Fruit fly (Drosophila melanogaster) whole organism, embryonic: ENCODE results near the gene Glg1.
A peak's percentile ranks its signal among the peaks of the same experiment; 100 is the strongest.

Experiments
- BtbVII ChIP-seq: fragments of 200-800 bp; sonication (Bioruptor generic); optimal IDR thresholded peaks from 3 replicates; lab custom pipeline; 2017; ENCODE audit warnings: missing biosample characterization, mild to moderate bottlenecking, missing genetic modification characterization
- CG12744 ChIP-seq: fragments of 200-800 bp; sonication (Bioruptor generic); optimal IDR thresholded peaks from 2 replicates; lab custom pipeline; 2016; ENCODE audit warnings: missing biosample characterization, missing genetic modification characterization
- CG13775 ChIP-seq: fragments of 200-800 bp; sonication (Bioruptor generic); optimal IDR thresholded peaks from 3 replicates; lab custom pipeline; 2017; ENCODE audit warnings: missing biosample characterization, mild to moderate bottlenecking, missing genetic modification characterization
- CG14441 ChIP-seq: fragments of 200-800 bp; sonication (Bioruptor generic); IDR thresholded peaks from 2 replicates; pipeline ENCODE4 v1.3.6; 2022; ENCODE audit warnings: missing biosample characterization, missing genetic modification characterization
- CG1602 ChIP-seq: fragments of 200-800 bp; sonication (Bioruptor generic); optimal IDR thresholded peaks from 3 replicates; lab custom pipeline; 2016; ENCODE audit warnings: missing biosample characterization, missing genetic modification characterization
- CG16815 ChIP-seq: fragments of 200-800 bp; sonication (Bioruptor generic); optimal IDR thresholded peaks from 3 replicates; lab custom pipeline; 2017; ENCODE audit warnings: missing biosample characterization, mild to moderate bottlenecking, missing genetic modification characterization
- CG17385 ChIP-seq: fragments of 200-800 bp; sonication (Bioruptor generic); optimal IDR thresholded peaks from 3 replicates; lab custom pipeline; 2018; ENCODE audit warnings: missing biosample characterization, mild to moderate bottlenecking, missing genetic modification characterization
- CG17612 ChIP-seq: fragments of 200-800 bp; sonication (Bioruptor generic); IDR thresholded peaks from 2 replicates; pipeline ENCODE4 v1.3.6; 2022; ENCODE audit warnings: missing biosample characterization, missing genetic modification characterization
- CG33557 ChIP-seq: fragments of 200-800 bp; sonication (Bioruptor generic); optimal IDR thresholded peaks from 2 replicates; lab custom pipeline; 2019; ENCODE audit warnings: missing biosample characterization, mild to moderate bottlenecking, missing genetic modification characterization, moderate library complexity
- CG3847 ChIP-seq: fragments of 200-800 bp; sonication (Bioruptor generic); IDR thresholded peaks from 2 replicates; pipeline ENCODE4 v1.3.6; 2022; ENCODE audit warnings: missing biosample characterization, missing genetic modification characterization
- CG42726 ChIP-seq: fragments of 200-800 bp; sonication (Bioruptor generic); IDR thresholded peaks from 2 replicates; pipeline ENCODE4 v1.3.6; 2022; ENCODE audit warnings: missing biosample characterization, missing genetic modification characterization; ENCODE audit not compliant: partially characterized antibody
- CG4820 ChIP-seq: fragments of 200-800 bp; sonication (Bioruptor generic); optimal IDR thresholded peaks from 3 replicates; lab custom pipeline; 2016; ENCODE audit warnings: missing biosample characterization, missing genetic modification characterization
- CG4854 ChIP-seq: fragments of 200-800 bp; sonication (Bioruptor generic); optimal IDR thresholded peaks from 2 replicates; lab custom pipeline; 2016; ENCODE audit warnings: missing biosample characterization, missing genetic modification characterization, inconsistent platforms
- CG6765 ChIP-seq: fragments of 200-800 bp; sonication (Bioruptor generic); optimal IDR thresholded peaks from 3 replicates; lab custom pipeline; 2017; ENCODE audit warnings: missing biosample characterization, mild to moderate bottlenecking, missing genetic modification characterization
- CG7372 ChIP-seq: fragments of 200-800 bp; sonication (Bioruptor generic); IDR thresholded peaks from 2 replicates; pipeline ENCODE4 v1.3.6; 2022; ENCODE audit warnings: missing biosample characterization, missing genetic modification characterization
- CG7963 ChIP-seq: fragments of 200-800 bp; sonication (Bioruptor generic); IDR thresholded peaks from 3 replicates; pipeline ENCODE4 v1.3.6; 2022; ENCODE audit warnings: missing biosample characterization, missing genetic modification characterization; ENCODE audit not compliant: partially characterized antibody
- CG9876 ChIP-seq: fragments of 200-800 bp; sonication (Bioruptor generic); optimal IDR thresholded peaks from 2 replicates; lab custom pipeline; 2016; ENCODE audit warnings: missing biosample characterization, missing genetic modification characterization
- CHES-1-like ChIP-seq: fragments of 200-800 bp; sonication (Bioruptor generic); optimal IDR thresholded peaks from 2 replicates; lab custom pipeline; 2016; ENCODE audit warnings: missing biosample characterization, missing genetic modification characterization
- CrebB ChIP-seq: fragments of 200-800 bp; sonication (Bioruptor generic); optimal IDR thresholded peaks from 3 replicates; lab custom pipeline; 2018; ENCODE audit warnings: missing biosample characterization, mild to moderate bottlenecking, missing genetic modification characterization
- Dll ChIP-seq: fragments of 200-800 bp; sonication (Bioruptor generic); IDR thresholded peaks from 4 replicates; pipeline ENCODE4 v1.3.6; 2022; ENCODE audit warnings: missing biosample characterization, missing genetic modification characterization; ENCODE audit not compliant: partially characterized antibody
- Fer2 ChIP-seq: fragments of 200-800 bp; sonication (Bioruptor generic); optimal IDR thresholded peaks from 2 replicates; lab custom pipeline; 2018; ENCODE audit warnings: missing biosample characterization, mild to moderate bottlenecking, missing genetic modification characterization, moderate library complexity
- Hand ChIP-seq: fragments of 200-800 bp; sonication (Bioruptor generic); optimal IDR thresholded peaks from 2 replicates; lab custom pipeline; 2017; ENCODE audit warnings: mild to moderate bottlenecking, missing biosample characterization, missing genetic modification reagents, missing genetic modification characterization
- Nf-YA ChIP-seq: fragments of 200-800 bp; sonication (Bioruptor generic); IDR thresholded peaks from 2 replicates; pipeline ENCODE4 v1.3.6; 2022; ENCODE audit warnings: missing biosample characterization, missing genetic modification characterization
- Nf-YB ChIP-seq: fragments of 200-800 bp; sonication (Bioruptor generic); optimal IDR thresholded peaks from 3 replicates; lab custom pipeline; 2019; ENCODE audit warnings: missing biosample characterization, mild to moderate bottlenecking, missing genetic modification characterization, moderate library complexity
- Ravus ChIP-seq: fragments of 200-800 bp; sonication (Bioruptor generic); IDR thresholded peaks from 2 replicates; pipeline ENCODE4 v1.3.6; 2022; ENCODE audit warnings: missing biosample characterization, missing genetic modification characterization
- Sry-β ChIP-seq: fragments of 200-800 bp; sonication (Bioruptor generic); optimal IDR thresholded peaks from 2 replicates; lab custom pipeline; 2018; ENCODE audit warnings: missing biosample characterization, mild to moderate bottlenecking, missing genetic modification characterization, moderate library complexity
- Xrp1 ChIP-seq: fragments of 200-800 bp; sonication (Bioruptor generic); IDR thresholded peaks from 2 replicates; pipeline ENCODE4 v1.3.6; 2022; ENCODE audit warnings: missing biosample characterization, missing genetic modification characterization
- al ChIP-seq: fragments of 200-800 bp; sonication (Bioruptor generic); IDR thresholded peaks from 2 replicates; pipeline ENCODE4 v1.3.6; 2022; ENCODE audit warnings: missing biosample characterization, missing genetic modification characterization
- croc ChIP-seq: fragments of 200-800 bp; sonication (Bioruptor generic); conservative IDR thresholded peaks from 3 replicates; pipeline ENCODE4 v1.3.6; 2022; ENCODE audit warnings: missing biosample characterization, missing genetic modification characterization
- ems ChIP-seq: fragments of 200-800 bp; sonication (Bioruptor generic); optimal IDR thresholded peaks from 3 replicates; lab custom pipeline; 2016; ENCODE audit warnings: missing biosample characterization, missing genetic modification characterization
- eyg ChIP-seq: fragments of 200-800 bp; sonication (Bioruptor generic); optimal IDR thresholded peaks from 3 replicates; lab custom pipeline; 2016; ENCODE audit warnings: missing biosample characterization, missing genetic modification characterization
- fd3F ChIP-seq: fragments of 200-800 bp; sonication (Bioruptor generic); optimal IDR thresholded peaks from 2 replicates; lab custom pipeline; 2018; ENCODE audit warnings: missing biosample characterization, mild to moderate bottlenecking, missing genetic modification characterization, moderate library complexity
- fd64A ChIP-seq: fragments of 200-800 bp; sonication (Bioruptor generic); optimal IDR thresholded peaks from 3 replicates; lab custom pipeline; 2018; ENCODE audit warnings: missing biosample characterization, mild to moderate bottlenecking, missing genetic modification characterization
- gt ChIP-seq: fragments of 200-800 bp; sonication (Bioruptor generic); IDR thresholded peaks from 2 replicates; pipeline ENCODE4 v1.3.6; 2022; ENCODE audit warnings: missing biosample characterization, missing genetic modification characterization
- hb ChIP-seq: fragments of 200-800 bp; sonication (Bioruptor generic); IDR thresholded peaks from 3 replicates; pipeline ENCODE4 v1.3.6; 2022; ENCODE audit warnings: missing biosample characterization, missing genetic modification characterization; ENCODE audit not compliant: partially characterized antibody
- mam ChIP-seq: fragments of 200-800 bp; sonication (Bioruptor generic); optimal IDR thresholded peaks from 3 replicates; lab custom pipeline; 2016; ENCODE audit warnings: missing biosample characterization, missing genetic modification characterization
- nerfin-2 ChIP-seq: fragments of 200-800 bp; sonication (Bioruptor generic); IDR thresholded peaks from 2 replicates; pipeline ENCODE4 v1.3.6; 2022; ENCODE audit warnings: missing biosample characterization, missing genetic modification characterization; ENCODE audit not compliant: partially characterized antibody
- otp ChIP-seq: fragments of 200-800 bp; sonication (Bioruptor generic); IDR thresholded peaks from 3 replicates; pipeline ENCODE4, ENCODE4 v1.3.6; 2022; ENCODE audit warnings: missing biosample characterization, missing genetic modification characterization
- peb ChIP-seq: fragments of 200-800 bp; sonication (Bioruptor generic); IDR thresholded peaks from 2 replicates; pipeline ENCODE4 v1.3.6; 2022; ENCODE audit warnings: missing biosample characterization, missing genetic modification characterization
- pho ChIP-seq: fragments of 200-800 bp; sonication (Bioruptor generic); optimal IDR thresholded peaks from 2 replicates; lab custom pipeline; 2016; ENCODE audit warnings: missing biosample characterization, missing genetic modification characterization
- ranshi ChIP-seq: fragments of 200-800 bp; sonication (Bioruptor generic); IDR thresholded peaks from 2 replicates; pipeline ENCODE4 v1.3.6; 2022; ENCODE audit warnings: missing biosample characterization, missing genetic modification characterization
- repo ChIP-seq: fragments of 200-800 bp; sonication (Bioruptor generic); optimal IDR thresholded peaks from 2 replicates; lab custom pipeline; 2016; ENCODE audit warnings: missing biosample characterization, missing genetic modification characterization
- sens ChIP-seq: fragments of 200-800 bp; sonication (Bioruptor generic); peaks from one replicate; lab custom pipeline; 2016; ENCODE audit warnings: missing biosample characterization, missing genetic modification characterization
- sima ChIP-seq: fragments of 200-800 bp; sonication (Bioruptor generic); optimal IDR thresholded peaks from 2 replicates; lab custom pipeline; 2016; ENCODE audit warnings: missing biosample characterization, missing genetic modification characterization
- stc ChIP-seq: fragments of 200-800 bp; sonication (Bioruptor generic); IDR thresholded peaks from 2 replicates; pipeline ENCODE4 v1.3.6; 2022; ENCODE audit warnings: missing biosample characterization, missing genetic modification characterization
- tap ChIP-seq: fragments of 200-800 bp; optimal IDR thresholded peaks from 3 replicates; lab custom pipeline; 2019; ENCODE audit warnings: missing biosample characterization, mild to moderate bottlenecking, missing genetic modification characterization, moderate library complexity
- wdn ChIP-seq: fragments of 200-800 bp; sonication (Bioruptor generic); IDR thresholded peaks from 2 replicates; pipeline ENCODE4 v1.3.6; 2022; ENCODE audit warnings: missing biosample characterization, missing genetic modification characterization

Glg1 gene

dm6 chr3L:21516716-21517266, 9.5 kb upstream of the Glg1 start (continued):
- no peak for TF ChIP-seq Sry-β (GFP tag; lab: Kevin White, UChicago)
- no peak for TF ChIP-seq tap
- no peak for TF ChIP-seq Fer2 (tag; lab: Kevin White, UChicago)
- TF ChIP-seq ems (GFP tag; lab: Kevin White, UChicago) = no peak
- no peak for TF ChIP-seq nerfin-2 (GFP tag; lab: Robert Waterston, UW)
- TF ChIP-seq, all 482 proteins: peak for 108

dm6 chr3L:21515823-21516715, 8.7 kb upstream of the Glg1 start, which contains the start of the genes SAK and Cdk12:
Gene SAK, minus strand, starts transcription at chr3L:21515887.
Gene Cdk12, plus strand, starts transcription at chr3L:21516306.
- TF ChIP-seq CG17385 = peak; percentile 80
- TF ChIP-seq ranshi (GFP tag; lab: Robert Waterston, UW) = peak; percentile 67; the same call in 1 of the 2 replicates
- peak; percentile 86 for TF ChIP-seq CG3847 (GFP tag; lab: Robert Waterston, UW)
- TF ChIP-seq Ravus (GFP tag; lab: Robert Waterston, UW) = peak; percentile 47
- no peak for TF ChIP-seq repo (GFP tag; lab: Kevin White, UChicago)
- peak; percentile 85 for TF ChIP-seq fd3F (GFP tag; lab: Kevin White, UChicago)
- peak; percentile 77 for TF ChIP-seq CG14441
- no peak for TF ChIP-seq sima (GFP tag; lab: Kevin White, UChicago)
- no peak for TF ChIP-seq CG12744 (GFP tag; lab: Kevin White, UChicago)
- TF ChIP-seq CHES-1-like = peak; percentile 28
- TF ChIP-seq Nf-YB = peak; percentile 69
- TF ChIP-seq CG6765 = peak; percentile 76
- peak; percentile 76 for TF ChIP-seq wdn
- no peak for TF ChIP-seq hb (GFP tag; lab: Robert Waterston, UW)
- TF ChIP-seq Hand (GFP tag; lab: Kevin White, UChicago) = peak; percentile 36
- TF ChIP-seq Dll (GFP tag; lab: Robert Waterston, UW) = peak; percentile 56; the same call in 2 of the 4 replicates
- peak; percentile 16 for TF ChIP-seq fd64A
- peak; percentile 21 for TF ChIP-seq CG4854
- TF ChIP-seq gt (GFP tag; lab: Robert Waterston, UW) = peak; percentile 44
- TF ChIP-seq CG16815 = peak; percentile 87
- TF ChIP-seq Nf-YA = no peak
- TF ChIP-seq mam (GFP tag; lab: Kevin White, UChicago) = peak; percentile 77
- peak; percentile 33 for TF ChIP-seq peb
- peak; percentile 93 for TF ChIP-seq CG13775 (GFP tag; lab: Kevin White, UChicago)
- no peak for TF ChIP-seq CG42726
- TF ChIP-seq CG9876 = peak; percentile 60
- TF ChIP-seq CG7372 = peak; percentile 74
- peak; percentile 75 for TF ChIP-seq al (GFP tag; lab: Robert Waterston, UW)
- peak; percentile 88 for TF ChIP-seq CG1602 (GFP tag; lab: Kevin White, UChicago)
- peak; percentile 82 for TF ChIP-seq BtbVII (GFP tag; lab: Kevin White, UChicago)
- TF ChIP-seq CrebB (tag; lab: Kevin White, UChicago) = peak; percentile 38
- peak; percentile 45; the same call in 1 of the 3 replicates for TF ChIP-seq otp (GFP tag; lab: Robert Waterston, UW)
- peak; percentile 29 for TF ChIP-seq pho (GFP tag; lab: Kevin White, UChicago)
- TF ChIP-seq sens = peak; percentile 91
- peak; percentile 83 for TF ChIP-seq CG4820
- peak; percentile 73 for TF ChIP-seq stc
- TF ChIP-seq CG17612 (GFP tag; lab: Robert Waterston, UW) = peak; percentile 81
- no peak for TF ChIP-seq eyg (GFP tag; lab: Kevin White, UChicago)
- TF ChIP-seq croc (GFP tag; lab: Robert Waterston, UW) = peak; percentile 50; the same call in 2 of the 3 replicates
- TF ChIP-seq CG33557 (GFP tag; lab: Kevin White, UChicago) = peak; percentile 85
- 0 out of 3 replicates have a peak, but pooled peaks have one; percentile 32 for TF ChIP-seq CG7963 (GFP tag; lab: Robert Waterston, UW)
- peak; percentile 77 for TF ChIP-seq Xrp1 (GFP tag; lab: Robert Waterston, UW)
